Fruit fly (Drosophila melanogaster): Measurements from ENCODE around the gene Ubr3.

Ubr3 gene

DNA sequence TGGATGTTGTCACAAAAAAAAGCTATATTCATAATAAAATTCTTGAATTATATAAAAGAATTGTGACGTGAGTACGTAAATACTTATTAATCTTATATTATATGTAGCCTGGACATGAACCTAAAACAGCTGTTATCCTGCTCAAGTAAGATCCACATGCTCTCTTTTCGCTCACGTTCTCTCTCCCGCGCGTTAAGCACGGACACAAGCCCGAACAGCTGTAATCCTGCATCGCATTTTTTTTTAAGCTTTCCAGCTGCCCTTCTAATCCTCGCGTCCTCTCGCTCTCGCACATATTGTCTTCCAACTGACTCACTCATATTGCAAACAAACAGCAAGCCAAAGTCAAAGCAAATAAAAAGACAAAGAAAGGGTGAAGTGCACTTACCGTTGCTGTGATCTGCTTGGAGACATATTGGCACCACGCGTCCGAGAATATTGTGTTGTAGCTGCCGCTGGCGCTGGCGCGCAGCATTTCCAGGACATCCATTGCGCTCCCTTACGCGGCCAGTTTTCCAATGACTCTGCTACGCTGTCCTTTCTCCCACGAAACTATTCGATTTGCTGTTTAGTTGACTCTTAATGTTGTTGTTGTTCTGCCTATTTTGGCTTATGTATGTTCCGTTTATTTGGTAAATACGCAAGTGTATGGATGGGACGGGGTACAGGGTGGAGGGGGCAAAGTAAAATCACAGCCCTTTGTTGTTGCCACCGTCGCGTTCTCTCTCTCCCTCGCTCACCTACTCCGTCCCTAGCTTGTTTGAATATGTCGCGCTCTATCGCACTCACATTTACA, 31.6 kb downstream of the Ubr3 start (continued):
- TF ChIP-seq CG30431 (GFP tag; optimal IDR thresholded peaks at IDR 0.05) (no peak), CG8290 (GFP tag; optimal IDR thresholded peaks at IDR 0.05) (no peak), CG8290 (tag; optimal IDR thresholded peaks at IDR 0.05) (peak in 1 of 2 experiments; percentile 59), CG32532 (GFP tag; IDR thresholded peaks at IDR 0.05) (peak; percentile 28; the same call in 1 of the 2 replicates), Usf (GFP tag; optimal IDR thresholded peaks at IDR 0.05) (no peak), kni (GFP tag; optimal IDR thresholded peaks at IDR 0.05) (peak; percentile 6), danr (GFP tag; IDR thresholded peaks at IDR 0.05) (no peak), CG5953 (GFP tag; IDR thresholded peaks at IDR 0.05) (no peak), CG17612 (GFP tag; IDR thresholded peaks at IDR 0.05) (no peak), insv (GFP tag; optimal IDR thresholded peaks at IDR 0.05) (peak in 1 of 2 experiments; percentile 52), CG4360 (GFP tag; IDR thresholded peaks at IDR 0.05) (peak; percentile 83), dysf (GFP tag; IDR thresholded peaks at IDR 0.05) (0 out of 3 replicates have a peak, but pooled peaks have one; percentile 10), CG1832 (GFP tag; optimal IDR thresholded peaks at IDR 0.05) (peak; percentile 73), phol (tag; optimal IDR thresholded peaks at IDR 0.05) (no peak), CG10321 (GFP tag; IDR thresholded peaks at IDR 0.05) (peak; percentile 69; the same call in 1 of the 2 replicates), Pdp1 (GFP tag; optimal IDR thresholded peaks at IDR 0.05) (peak in 1 of 2 experiments; percentile 30), Atf6 (GFP tag; IDR thresholded peaks at IDR 0.05) (0 out of 2 replicates have a peak, but pooled peaks have one; percentile 25), btn (GFP tag; optimal IDR thresholded peaks at IDR 0.05) (no peak), HHEX (GFP tag; optimal IDR thresholded peaks at IDR 0.05) (peak; percentile 21), CG7271 (tag; optimal IDR thresholded peaks at IDR 0.05) (no peak)

DNA sequence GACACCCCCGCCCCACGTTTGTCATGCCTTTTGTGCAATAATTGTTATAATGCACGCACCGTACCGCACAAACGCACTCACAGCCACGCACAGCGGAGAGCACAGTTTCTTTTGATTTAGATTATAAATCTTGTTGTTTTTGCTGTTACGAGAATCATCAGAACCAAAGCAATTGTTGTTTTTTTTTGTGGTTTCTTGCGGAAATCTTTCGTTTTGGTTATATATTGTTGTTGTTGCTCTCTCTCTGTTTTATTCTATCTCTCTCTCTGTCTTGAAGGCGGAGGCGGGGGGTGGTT, 32.1 kb downstream of the Ubr3 start:
- TF ChIP-seq Ravus (GFP tag; IDR thresholded peaks at IDR 0.05), result no peak
- TF ChIP-seq wor (GFP tag; IDR thresholded peaks at IDR 0.05), result no peak
- peak in 1 of 2 experiments; percentile 40 for TF ChIP-seq Trl (optimal IDR thresholded peaks at IDR 0.05)
- TF ChIP-seq Trl (GFP tag; optimal IDR thresholded peaks at IDR 0.05), result no peak
- 0 out of 2 replicates have a peak, but pooled peaks have one; percentile 1 for TF ChIP-seq ttk (GFP tag; IDR thresholded peaks at IDR 0.05)
- peak in 1 of 2 experiments; percentile 52 for TF ChIP-seq Pdp1 (GFP tag; optimal IDR thresholded peaks at IDR 0.05)
- TF ChIP-seq nom (GFP tag; optimal IDR thresholded peaks at IDR 0.05), result peak; percentile 6
- no peak for TF ChIP-seq bbx (GFP tag; IDR thresholded peaks at IDR 0.05; ENCODE audit: partially characterized antibody)
- peak; percentile 60 for TF ChIP-seq pros (GFP tag; optimal IDR thresholded peaks at IDR 0.05)
- no peak for TF ChIP-seq Hsf (GFP tag; optimal IDR thresholded peaks at IDR 0.05)
- TF ChIP-seq dm (GFP tag; optimal IDR thresholded peaks at IDR 0.05), result no peak
- TF ChIP-seq H15 (GFP tag; IDR thresholded peaks at IDR 0.05), result no peak
- no peak for TF ChIP-seq Ssrp (tag; optimal IDR thresholded peaks at IDR 0.05)
- no peak for TF ChIP-seq NK7.1 (GFP tag; optimal IDR thresholded peaks at IDR 0.05)
- no peak for TF ChIP-seq CG18476 (GFP tag; optimal IDR thresholded peaks at IDR 0.05)
- 0 out of 4 replicates have a peak, but pooled peaks have one; percentile 60 for TF ChIP-seq chinmo (GFP tag; IDR thresholded peaks at IDR 0.05; ENCODE audit: partially characterized antibody)
- peak; percentile 65; the same call in 1 of the 2 replicates for TF ChIP-seq CG4360 (GFP tag; IDR thresholded peaks at IDR 0.05)
- peak; percentile 52 for TF ChIP-seq CG15479 (GFP tag; optimal IDR thresholded peaks at IDR 0.05)

DNA sequence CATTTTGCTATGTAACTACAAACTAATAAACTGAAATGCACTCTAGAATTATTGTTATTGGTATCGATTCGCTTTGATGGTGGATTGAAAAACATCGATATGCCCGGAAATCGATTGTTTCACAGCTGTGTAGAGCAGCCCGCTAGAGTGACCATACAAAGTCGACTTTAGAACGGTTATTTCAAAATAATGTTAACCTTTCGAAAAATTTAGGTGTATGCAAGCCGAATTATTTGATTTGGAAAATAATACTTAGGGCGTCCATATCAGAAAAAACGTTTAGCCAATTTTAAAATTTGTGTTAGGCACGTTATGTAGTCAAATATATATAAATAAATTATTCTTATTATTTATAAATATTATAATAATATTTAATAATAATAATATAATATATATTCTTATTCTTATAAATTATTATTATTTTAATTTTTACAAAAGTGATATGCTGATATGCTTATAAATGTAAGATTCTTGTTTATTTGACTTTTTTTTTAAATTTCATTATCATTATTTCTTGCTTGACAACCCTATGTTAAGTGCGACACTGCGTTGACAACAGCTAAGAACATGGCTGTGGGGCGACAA, 32.6 kb downstream of the Ubr3 start, which contains the start of gene sws:
Gene sws, minus strand, starts transcription at position 22 of the 585 bp plus-strand sequence.
- peak; percentile 33 for TF ChIP-seq Dek (tag; optimal IDR thresholded peaks at IDR 0.05)
- TF ChIP-seq CG9797 (GFP tag; optimal IDR thresholded peaks at IDR 0.05), result peak; percentile 14
- TF ChIP-seq D (optimal IDR thresholded peaks at IDR 0.05), result no peak
- no peak for TF ChIP-seq D (GFP tag; optimal IDR thresholded peaks at IDR 0.05)
- TF ChIP-seq ATbp (GFP tag; optimal IDR thresholded peaks at IDR 0.05), result no peak
- TF ChIP-seq CG10267 (tag; optimal IDR thresholded peaks at IDR 0.05), result peak; percentile 32
- TF ChIP-seq Blimp-1 (GFP tag; optimal IDR thresholded peaks at IDR 0.05), result peak; percentile 43
- no peak; the same call in 1 of the 2 replicates for TF ChIP-seq Xrp1 (GFP tag; IDR thresholded peaks at IDR 0.05)
- TF ChIP-seq CG6854 (GFP tag; optimal IDR thresholded peaks at IDR 0.05), result no peak
- TF ChIP-seq CG14050 (GFP tag; IDR thresholded peaks at IDR 0.05), result no peak
- peak; percentile 40 for TF ChIP-seq Ets97D (GFP tag; optimal IDR thresholded peaks at IDR 0.05)
- TF ChIP-seq CG10209 (GFP tag; optimal IDR thresholded peaks at IDR 0.05), result peak; percentile 23
- peak; percentile 40 for TF ChIP-seq CG12155 (GFP tag; optimal IDR thresholded peaks at IDR 0.05)

All from whole organism, embryonic.